Worm (Caenorhabditis elegans): Measurements from ENCODE around the gene pir-2.
A peak's percentile ranks its signal among the peaks of the same experiment; 100 is the strongest.

pir-2 gene

DNA sequence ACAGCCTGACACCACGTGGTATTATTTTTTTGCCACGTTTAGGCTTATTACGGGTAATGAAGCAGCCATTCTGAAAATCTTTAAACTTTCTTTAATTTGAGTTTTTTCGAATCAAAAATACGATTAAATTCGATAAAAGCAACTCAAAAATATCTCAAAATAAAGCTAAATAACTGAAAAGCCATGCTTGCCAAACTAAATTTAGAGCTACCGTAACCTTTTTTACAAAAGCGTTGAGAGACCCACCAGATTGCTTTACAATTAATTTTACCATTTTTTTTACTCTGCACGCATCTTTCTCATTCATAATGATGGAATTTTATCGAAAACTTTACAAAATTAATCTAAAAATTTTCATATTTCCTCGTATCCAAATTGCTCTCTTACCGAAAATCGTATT is 44.6 kb upstream of the pir-2 start:
- TF ChIP-seq dmd-4 (tag; optimal IDR thresholded peaks at IDR 0.05; ENCODE audit: borderline replicate concordance) (no peak), F13H6.1 (tag; optimal IDR thresholded peaks at IDR 0.05) (no peak), C38D4.7 (GFP tag; optimal IDR thresholded peaks at IDR 0.05) (no peak), unc-3 (GFP tag; conservative IDR thresholded peaks at IDR 0.05) (no peak), unc-3 (tag; optimal IDR thresholded peaks at IDR 0.05) (no peak), pros-1 (tag; optimal IDR thresholded peaks at IDR 0.05) (no peak), npax-4 (tag; optimal IDR thresholded peaks at IDR 0.05) (no peak), rnt-1 (tag; optimal IDR thresholded peaks at IDR 0.05) (no peak), ceh-9 (tag; optimal IDR thresholded peaks at IDR 0.05) (no peak)

DNA sequence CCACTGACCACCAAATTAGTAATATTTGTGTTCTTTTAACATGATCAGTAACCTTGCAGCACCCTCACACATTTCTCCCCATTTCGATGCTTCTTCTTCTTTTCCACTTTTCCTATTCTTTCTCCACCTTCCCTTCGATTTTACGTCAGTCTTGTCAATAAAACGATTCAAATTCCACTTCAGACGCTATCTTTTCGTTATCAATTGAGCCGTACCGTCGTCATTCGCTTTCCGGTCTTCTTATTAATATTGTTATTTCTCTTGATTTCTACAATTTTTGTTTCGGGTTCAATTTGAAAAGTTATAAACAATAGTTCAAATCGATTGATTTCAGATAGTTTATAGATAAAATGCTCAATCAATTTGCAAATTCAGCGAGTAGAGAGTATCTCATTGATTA is 44.0 kb upstream of the pir-2 start:
- TF ChIP-seq mec-3 (tag; optimal IDR thresholded peaks at IDR 0.05; ENCODE audit: borderline replicate concordance) (no peak), elt-2 (tag; optimal IDR thresholded peaks at IDR 0.05) (peak; percentile 6)

DNA sequence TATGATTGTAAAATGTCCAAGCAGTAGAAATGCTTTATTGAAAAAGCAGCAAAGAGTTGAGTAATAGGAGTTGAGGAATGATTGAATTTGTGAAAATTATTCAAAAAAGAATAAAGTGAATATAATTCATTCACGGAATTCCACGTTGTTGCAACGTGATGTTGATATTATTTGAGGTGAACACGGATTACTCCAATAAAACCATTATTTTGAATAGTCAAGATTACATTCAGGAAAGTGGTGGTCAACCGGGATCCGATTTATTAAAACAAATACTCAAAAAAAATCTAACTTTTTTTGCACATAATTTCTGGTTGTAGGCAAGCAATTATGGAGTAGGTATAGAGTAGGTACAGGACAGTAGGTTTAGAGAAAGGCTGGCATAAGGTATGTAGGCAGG is 41.9 kb upstream of the pir-2 start, which contains the start of gene bre-3:
Gene bre-3 (minus strand): TSS at position 101 of the 400 bp plus-strand sequence.
- TF ChIP-seq sox-2 (GFP tag; IDR thresholded peaks at IDR 0.05) (no peak), pros-1 (tag; optimal IDR thresholded peaks at IDR 0.05) (no peak), fax-1 (tag; optimal IDR thresholded peaks at IDR 0.05) (no peak)

DNA sequence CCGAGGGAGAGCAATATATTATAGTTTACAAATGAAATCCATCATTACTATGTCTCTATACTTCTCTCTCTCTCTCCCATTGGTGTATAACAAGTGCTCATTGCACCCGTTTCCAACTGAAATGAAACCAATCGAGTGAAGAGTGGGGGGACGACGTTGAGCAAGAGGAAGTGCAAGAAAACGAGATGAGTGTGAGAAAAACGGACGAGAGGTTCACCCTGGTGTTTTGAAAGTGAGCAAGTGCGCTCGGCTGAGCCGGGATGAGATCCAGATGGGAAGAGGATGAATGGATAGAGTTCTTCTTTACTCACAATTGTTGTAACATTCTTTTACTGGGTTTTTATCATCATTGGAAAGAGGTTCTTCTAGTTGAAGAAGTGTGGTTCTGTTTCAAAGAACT is 40.3 kb upstream of the pir-2 start:
- TF ChIP-seq eyg-1 (tag; optimal IDR thresholded peaks at IDR 0.05) (no peak), pros-1 (tag; optimal IDR thresholded peaks at IDR 0.05) (no peak), ama-1 (optimal IDR thresholded peaks at IDR 0.05) (no peak), npax-4 (tag; optimal IDR thresholded peaks at IDR 0.05) (no peak), lim-6 (tag; optimal IDR thresholded peaks at IDR 0.05) (no peak), ahr-1 (tag; optimal IDR thresholded peaks at IDR 0.05) (no peak), hlh-8 (tag; optimal IDR thresholded peaks at IDR 0.05) (peak; percentile 80), unc-42 (tag; optimal IDR thresholded peaks at IDR 0.05) (peak; percentile 54), nfya-1 (tag; optimal IDR thresholded peaks at IDR 0.05) (peak; percentile 59), ceh-31 (tag; optimal IDR thresholded peaks at IDR 0.05) (peak; percentile 56), unc-55 (GFP tag; optimal IDR thresholded peaks at IDR 0.05) (no peak), tbx-7 (tag; optimal IDR thresholded peaks at IDR 0.05) (no peak), ceh-45 (GFP tag; IDR thresholded peaks at IDR 0.05) (no peak), gmeb-2 (tag; optimal IDR thresholded peaks at IDR 0.05) (no peak), T23F11.4 (GFP tag; optimal IDR thresholded peaks at IDR 0.05) (no peak), hlh-15 (tag; optimal IDR thresholded peaks at IDR 0.05) (no peak), ceh-34 (tag; optimal IDR thresholded peaks at IDR 0.05) (peak; percentile 32), elt-4 (tag; optimal IDR thresholded peaks at IDR 0.05) (no peak)

DNA sequence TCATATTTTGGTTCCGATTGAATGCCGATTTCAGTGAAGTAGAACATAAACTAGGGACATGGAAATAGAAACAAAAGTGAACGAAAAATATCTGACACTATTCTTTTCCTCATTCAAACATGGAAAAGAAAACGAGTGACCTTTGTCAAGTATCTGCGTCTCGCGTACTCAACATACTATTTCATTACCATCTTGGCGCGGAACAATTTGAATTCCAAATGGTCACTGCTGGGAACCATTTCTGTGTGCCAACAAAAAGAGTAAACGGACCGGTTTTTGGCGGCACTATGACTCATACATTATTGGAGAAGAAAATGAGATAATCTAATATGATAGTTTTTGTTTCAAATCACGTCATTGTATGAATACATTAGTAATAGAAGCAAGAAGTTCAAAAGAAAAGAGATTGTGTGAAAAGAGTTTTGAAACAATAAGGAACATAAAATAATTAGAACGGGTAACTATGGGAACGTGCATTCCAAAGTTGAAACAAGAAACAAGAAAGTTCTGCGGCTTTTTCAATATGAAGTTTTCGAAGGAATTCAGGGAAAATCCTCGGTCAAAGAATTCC is 39.1 kb upstream of the pir-2 start:
- no peak for TF ChIP-seq odd-2 (tag; optimal IDR thresholded peaks at IDR 0.05)
- TF ChIP-seq che-1 (tag; optimal IDR thresholded peaks at IDR 0.05), result no peak
- TF ChIP-seq ztf-16 (tag; optimal IDR thresholded peaks at IDR 0.05), result no peak
- TF ChIP-seq hlh-6 (tag; optimal IDR thresholded peaks at IDR 0.05), result no peak
- no peak for TF ChIP-seq madf-2 (tag; optimal IDR thresholded peaks at IDR 0.05)
- TF ChIP-seq mec-3 (tag; optimal IDR thresholded peaks at IDR 0.05; ENCODE audit: borderline replicate concordance), result no peak
- TF ChIP-seq lin-11 (tag; optimal IDR thresholded peaks at IDR 0.05), result no peak
- no peak for TF ChIP-seq ttx-3 (tag; optimal IDR thresholded peaks at IDR 0.05)
- TF ChIP-seq pax-1 (tag; optimal IDR thresholded peaks at IDR 0.05), result no peak
- no peak for TF ChIP-seq ahr-1 (tag; optimal IDR thresholded peaks at IDR 0.05)
- no peak for TF ChIP-seq ceh-22 (tag; optimal IDR thresholded peaks at IDR 0.05)
- TF ChIP-seq tbx-2 (tag; optimal IDR thresholded peaks at IDR 0.05), result no peak
- no peak for TF ChIP-seq ceh-9 (tag; optimal IDR thresholded peaks at IDR 0.05)
